Worm (Caenorhabditis elegans): ENCODE results near the gene nphp-2.
A peak's percentile ranks its signal among the peaks of the same experiment; 100 is the strongest.

The nphp-2 gene

ce11 chrV:1895483-1895882, at the start of gene nphp-2:
Gene nphp-2 (plus strand): TSS chrV:1895783.
- no peak for TF ChIP-seq F13C5.2 (tag; optimal IDR thresholded peaks at IDR 0.05)
- no peak for TF ChIP-seq hnd-1 (tag; optimal IDR thresholded peaks at IDR 0.05)
- TF ChIP-seq ama-1 (optimal IDR thresholded peaks at IDR 0.05), result no peak
- no peak for TF ChIP-seq pes-1 (GFP tag; IDR thresholded peaks at IDR 0.05)
- TF ChIP-seq B0310.2 (tag; optimal IDR thresholded peaks at IDR 0.05), result no peak
- TF ChIP-seq tbx-11 (GFP tag; IDR thresholded peaks at IDR 0.05), result no peak
- no peak for TF ChIP-seq ceh-36 (tag; optimal IDR thresholded peaks at IDR 0.05)
- TF ChIP-seq ets-7 (tag; optimal IDR thresholded peaks at IDR 0.05), result no peak
- no peak for TF ChIP-seq flt-1 (GFP tag; IDR thresholded peaks at IDR 0.05)
- TF ChIP-seq hmbx-1 (tag; optimal IDR thresholded peaks at IDR 0.05), result no peak
- no peak for TF ChIP-seq hmg-4 (GFP tag; optimal IDR thresholded peaks at IDR 0.05)

- no peak for TF ChIP-seq tbx-37 (GFP tag; conservative IDR thresholded peaks at IDR 0.05)
- no peak for TF ChIP-seq F13C5.2 (tag; optimal IDR thresholded peaks at IDR 0.05)
- no peak for TF ChIP-seq aly-1 (tag; optimal IDR thresholded peaks at IDR 0.05)
- no peak for TF ChIP-seq ceh-13 (GFP tag; optimal IDR thresholded peaks at IDR 0.05)
- no peak for TF ChIP-seq B0310.2 (tag; optimal IDR thresholded peaks at IDR 0.05)
- no peak for TF ChIP-seq flt-1 (GFP tag; IDR thresholded peaks at IDR 0.05)
- no peak for TF ChIP-seq scrt-1 (GFP tag; IDR thresholded peaks at IDR 0.05)
- TF ChIP-seq ama-1 (optimal IDR thresholded peaks at IDR 0.05), result no peak
- TF ChIP-seq ets-7 (tag; optimal IDR thresholded peaks at IDR 0.05), result no peak
- no peak for TF ChIP-seq hnd-1 (tag; optimal IDR thresholded peaks at IDR 0.05)
- TF ChIP-seq sea-1 (GFP tag; conservative IDR thresholded peaks at IDR 0.05), result no peak
- TF ChIP-seq hmbx-1 (tag; optimal IDR thresholded peaks at IDR 0.05), result no peak
- no peak for TF ChIP-seq tbx-11 (GFP tag; IDR thresholded peaks at IDR 0.05)
These were observed 49.6 kb upstream of the nphp-2 start, which contains the start of gene T10B5.7 for ce11 chrV:1845977-1846376. Gene T10B5.7 (plus strand): TSS chrV:1846201.

ce11 chrV:1848590-1848989, 47.0 kb upstream of the nphp-2 start:
- TF ChIP-seq ceh-36 (tag; optimal IDR thresholded peaks at IDR 0.05) (peak; percentile 88), tbx-37 (GFP tag; conservative IDR thresholded peaks at IDR 0.05) (no peak)

- peak; percentile 45; the same call in 1 of the 2 replicates for TF ChIP-seq pes-1 (GFP tag; IDR thresholded peaks at IDR 0.05)
These were observed 45.6 kb upstream of the nphp-2 start for ce11 chrV:1849992-1850391.

- TF ChIP-seq tbx-11 (GFP tag; IDR thresholded peaks at IDR 0.05), result no peak
- no peak for TF ChIP-seq flt-1 (GFP tag; IDR thresholded peaks at IDR 0.05)
These were observed 40.5 kb upstream of the nphp-2 start for ce11 chrV:1855087-1855486.

- TF ChIP-seq flt-1 (GFP tag; IDR thresholded peaks at IDR 0.05) (no peak), pes-1 (GFP tag; IDR thresholded peaks at IDR 0.05) (no peak), ceh-36 (tag; optimal IDR thresholded peaks at IDR 0.05) (no peak), hmbx-1 (tag; optimal IDR thresholded peaks at IDR 0.05) (no peak), B0310.2 (tag; optimal IDR thresholded peaks at IDR 0.05) (no peak), sea-1 (GFP tag; conservative IDR thresholded peaks at IDR 0.05) (no peak), hnd-1 (tag; optimal IDR thresholded peaks at IDR 0.05) (no peak), tbx-37 (GFP tag; conservative IDR thresholded peaks at IDR 0.05) (no peak), hmg-4 (GFP tag; optimal IDR thresholded peaks at IDR 0.05) (no peak), scrt-1 (GFP tag; IDR thresholded peaks at IDR 0.05) (no peak), ama-1 (optimal IDR thresholded peaks at IDR 0.05) (no peak), F13C5.2 (tag; optimal IDR thresholded peaks at IDR 0.05) (no peak), ets-7 (tag; optimal IDR thresholded peaks at IDR 0.05) (no peak), tra-4 (tag; optimal IDR thresholded peaks at IDR 0.05) (no peak)
These were observed 39.4 kb upstream of the nphp-2 start, which contains the start of gene T10B5.10 for ce11 chrV:1856176-1856575. Gene T10B5.10 (minus strand): TSS chrV:1856276.

- TF ChIP-seq pes-1 (GFP tag; IDR thresholded peaks at IDR 0.05) (no peak), tra-4 (tag; optimal IDR thresholded peaks at IDR 0.05) (no peak), ceh-13 (GFP tag; optimal IDR thresholded peaks at IDR 0.05) (no peak), hnd-1 (tag; optimal IDR thresholded peaks at IDR 0.05) (no peak), scrt-1 (GFP tag; IDR thresholded peaks at IDR 0.05) (no peak), F13C5.2 (tag; optimal IDR thresholded peaks at IDR 0.05) (no peak), B0310.2 (tag; optimal IDR thresholded peaks at IDR 0.05) (no peak), tbx-11 (GFP tag; IDR thresholded peaks at IDR 0.05) (no peak), tbx-37 (GFP tag; conservative IDR thresholded peaks at IDR 0.05) (no peak), hmg-4 (GFP tag; optimal IDR thresholded peaks at IDR 0.05) (no peak), ets-7 (tag; optimal IDR thresholded peaks at IDR 0.05) (no peak), hmbx-1 (tag; optimal IDR thresholded peaks at IDR 0.05) (no peak), flt-1 (GFP tag; IDR thresholded peaks at IDR 0.05) (no peak), ceh-36 (tag; optimal IDR thresholded peaks at IDR 0.05) (no peak), sea-1 (GFP tag; conservative IDR thresholded peaks at IDR 0.05) (no peak), ama-1 (optimal IDR thresholded peaks at IDR 0.05) (no peak), aly-1 (tag; optimal IDR thresholded peaks at IDR 0.05) (no peak)
These were observed 37.7 kb upstream of the nphp-2 start for ce11 chrV:1857840-1858239.

- TF ChIP-seq ceh-13 (GFP tag; optimal IDR thresholded peaks at IDR 0.05) (no peak), hmbx-1 (tag; optimal IDR thresholded peaks at IDR 0.05) (no peak), ets-7 (tag; optimal IDR thresholded peaks at IDR 0.05) (no peak), aly-1 (tag; optimal IDR thresholded peaks at IDR 0.05) (no peak), ama-1 (optimal IDR thresholded peaks at IDR 0.05) (no peak), hnd-1 (tag; optimal IDR thresholded peaks at IDR 0.05) (no peak), F13C5.2 (tag; optimal IDR thresholded peaks at IDR 0.05) (no peak), ceh-36 (tag; optimal IDR thresholded peaks at IDR 0.05) (no peak), pes-1 (GFP tag; IDR thresholded peaks at IDR 0.05) (no peak), B0310.2 (tag; optimal IDR thresholded peaks at IDR 0.05) (no peak), flt-1 (GFP tag; IDR thresholded peaks at IDR 0.05) (no peak), sea-1 (GFP tag; conservative IDR thresholded peaks at IDR 0.05) (no peak), tra-4 (tag; optimal IDR thresholded peaks at IDR 0.05) (no peak), tbx-11 (GFP tag; IDR thresholded peaks at IDR 0.05) (no peak), scrt-1 (GFP tag; IDR thresholded peaks at IDR 0.05) (no peak), tbx-37 (GFP tag; conservative IDR thresholded peaks at IDR 0.05) (no peak), hmg-4 (GFP tag; optimal IDR thresholded peaks at IDR 0.05) (no peak)
These were observed 32.6 kb upstream of the nphp-2 start for ce11 chrV:1862954-1863353.

Data from whole organism, early embryonic.